Fruit fly (Drosophila melanogaster): ENCODE results near the gene Fnta.

- no peak for TF ChIP-seq Myc (optimal IDR thresholded peaks at IDR 0.05)
- no peak for TF ChIP-seq psq (optimal IDR thresholded peaks at IDR 0.05)
- no peak for TF ChIP-seq h (optimal IDR thresholded peaks at IDR 0.05)
- TF ChIP-seq ttk (optimal IDR thresholded peaks at IDR 0.05): no peak
These were observed 31.0 kb upstream of the Fnta start for dm6 chr2L:4861503-4861902.

Data from Kc167 (cell line).